Worm (Caenorhabditis elegans) whole organism, L2 larva: Measurements from ENCODE around the gene ZK154.6.

ENCODE experiments used
- C34F6.9 ChIP-seq: fragments of 150-350 bp; optimal IDR thresholded peaks from 2 replicates; lab custom pipeline; 2014; ENCODE audit warnings: missing biosample characterization, missing genetic modification characterization
- F13H6.1 ChIP-seq: sonication (generic microtip); optimal IDR thresholded peaks from 2 replicates; lab custom pipeline; 2016; ENCODE audit warnings: missing genetic modification characterization, missing compliant biosample characterization
- R02D3.7 ChIP-seq: fragments of 150-350 bp; optimal IDR thresholded peaks from 2 replicates; lab custom pipeline; 2014; ENCODE audit warnings: missing biosample characterization, missing genetic modification characterization
- Y55F3AM.14 ChIP-seq: fragments of 200-800 bp; sonication (Bioruptor generic); optimal IDR thresholded peaks from 2 replicates; lab custom pipeline; 2018; ENCODE audit warnings: mild to moderate bottlenecking, missing genetic modification characterization, missing compliant biosample characterization
- ZK546.5 ChIP-seq: sonication (generic microtip); optimal IDR thresholded peaks from 2 replicates; lab custom pipeline; 2017; ENCODE audit warnings: missing biosample characterization, missing genetic modification characterization
- alr-1 ChIP-seq: fragments of 150-350 bp; optimal IDR thresholded peaks from 2 replicates; lab custom pipeline; 2014; ENCODE audit warnings: missing biosample characterization, missing genetic modification characterization
- aly-2 ChIP-seq: fragments of 150-350 bp; optimal IDR thresholded peaks from 2 replicates; lab custom pipeline; 2014; ENCODE audit warnings: missing biosample characterization, missing genetic modification characterization
- ama-1 ChIP-seq: fragments of 150-350 bp; optimal IDR thresholded peaks from 2 replicates; lab custom pipeline; 2018; ENCODE audit warnings: inconsistent platforms
- blmp-1 ChIP-seq: sonication (generic microtip); optimal IDR thresholded peaks from 2 replicates; lab custom pipeline; 2017; ENCODE audit warnings: missing genetic modification characterization, mild to moderate bottlenecking, missing compliant biosample characterization, antibody characterized with exemption, moderate library complexity; ENCODE audit not compliant: insufficient read depth
- ceh-16 ChIP-seq: fragments of 150-350 bp; optimal IDR thresholded peaks from 2 replicates; lab custom pipeline; 2014; ENCODE audit warnings: missing biosample characterization, missing genetic modification characterization
- ceh-82 ChIP-seq: fragments of 150-350 bp; optimal IDR thresholded peaks from 2 replicates; lab custom pipeline; 2014; ENCODE audit warnings: missing biosample characterization, missing genetic modification characterization
- crh-2 ChIP-seq: sonication (generic microtip); optimal IDR thresholded peaks from 2 replicates; lab custom pipeline; 2017; ENCODE audit warnings: missing biosample characterization, missing genetic modification characterization
- dmd-4 ChIP-seq: sonication (generic microtip); optimal IDR thresholded peaks from 2 replicates; lab custom pipeline; 2017; ENCODE audit warnings: missing biosample characterization, missing genetic modification characterization
- egl-27 ChIP-seq: sonication (generic microtip); optimal IDR thresholded peaks from 3 replicates; lab custom pipeline; 2017; ENCODE audit warnings: missing biosample characterization, missing genetic modification reagents, missing genetic modification characterization
- elt-1 ChIP-seq: fragments of 150-350 bp; optimal IDR thresholded peaks from 2 replicates; lab custom pipeline; 2014; ENCODE audit warnings: missing biosample characterization, missing genetic modification characterization
- elt-3 ChIP-seq: sonication (generic microtip); optimal IDR thresholded peaks from 2 replicates; lab custom pipeline; 2017; ENCODE audit warnings: missing biosample characterization, missing genetic modification characterization
- fos-1 ChIP-seq: fragments of 150-350 bp; optimal IDR thresholded peaks from 2 replicates; lab custom pipeline; 2014; ENCODE audit warnings: missing biosample characterization, missing genetic modification characterization
- gmeb-1 ChIP-seq: fragments of 150-350 bp; optimal IDR thresholded peaks from 2 replicates; lab custom pipeline; 2014; ENCODE audit warnings: missing biosample characterization, missing genetic modification characterization
- lin-11 ChIP-seq: fragments of 150-350 bp; sonication (generic microtip); optimal IDR thresholded peaks from 2 replicates; lab custom pipeline; 2014; ENCODE audit warnings: missing biosample characterization, missing genetic modification characterization, inconsistent platforms, mixed read lengths
- lin-13 ChIP-seq: fragments of 150-350 bp; optimal IDR thresholded peaks from 2 replicates; lab custom pipeline; 2014; ENCODE audit warnings: missing biosample characterization, missing genetic modification reagents, missing genetic modification characterization
- lin-39 ChIP-seq: fragments of 150-350 bp; optimal IDR thresholded peaks from 2 replicates; lab custom pipeline; 2014; ENCODE audit warnings: missing biosample characterization, missing genetic modification reagents, missing genetic modification characterization
- lsy-2 ChIP-seq, 2 experiments: fragments of 150-350 bp in 1 of 2; sonication (generic microtip) in 1 of 2; optimal IDR thresholded peaks; 2 replicates each; lab custom pipeline; 2014 to 2017; ENCODE audit warnings: missing biosample characterization in 2 of 2, missing genetic modification characterization in 2 of 2
- mab-5 ChIP-seq: fragments of 150-350 bp; optimal IDR thresholded peaks from 2 replicates; lab custom pipeline; 2014; ENCODE audit warnings: missing biosample characterization, missing genetic modification characterization
- mbf-1 ChIP-seq: sonication (generic microtip); optimal IDR thresholded peaks from 2 replicates; lab custom pipeline; 2017; ENCODE audit warnings: missing biosample characterization, missing genetic modification characterization
- mdl-1 ChIP-seq, 2 experiments: fragments of 150-350 bp in 1 of 2; sonication (generic microtip) in 1 of 2; optimal IDR thresholded peaks; 2 replicates each; lab custom pipeline; 2017; ENCODE audit warnings: missing biosample characterization in 2 of 2, missing genetic modification characterization in 2 of 2
- nhr-10 ChIP-seq: sonication (generic microtip); optimal IDR thresholded peaks from 2 replicates; lab custom pipeline; 2017; ENCODE audit warnings: missing biosample characterization, missing genetic modification characterization
- nhr-11 ChIP-seq: fragments of 150-350 bp; optimal IDR thresholded peaks from 2 replicates; lab custom pipeline; 2014; ENCODE audit warnings: missing biosample characterization, missing genetic modification characterization
- nhr-12 ChIP-seq: fragments of 150-350 bp; optimal IDR thresholded peaks from 2 replicates; lab custom pipeline; 2014; ENCODE audit warnings: missing biosample characterization, missing genetic modification characterization
- nhr-129 ChIP-seq: fragments of 150-350 bp; optimal IDR thresholded peaks from 2 replicates; lab custom pipeline; 2014; ENCODE audit warnings: missing biosample characterization, missing genetic modification characterization
- nhr-21 ChIP-seq: fragments of 150-350 bp; optimal IDR thresholded peaks from 2 replicates; lab custom pipeline; 2014; ENCODE audit warnings: missing biosample characterization, missing genetic modification characterization
- nhr-23 ChIP-seq: fragments of 150-350 bp; optimal IDR thresholded peaks from 2 replicates; lab custom pipeline; 2014; ENCODE audit warnings: missing biosample characterization, missing genetic modification reagents, missing genetic modification characterization
- nhr-237 ChIP-seq: fragments of 150-350 bp; optimal IDR thresholded peaks from 2 replicates; lab custom pipeline; 2014; ENCODE audit warnings: missing biosample characterization, missing genetic modification characterization
- nhr-25 ChIP-seq: fragments of 150-350 bp; sonication (generic microtip); optimal IDR thresholded peaks from 3 replicates; lab custom pipeline; 2014; ENCODE audit warnings: missing biosample characterization, missing genetic modification characterization
- nhr-6 ChIP-seq: fragments of 150-350 bp; optimal IDR thresholded peaks from 2 replicates; lab custom pipeline; 2014; ENCODE audit warnings: missing biosample characterization, missing genetic modification characterization
- nhr-77 ChIP-seq: fragments of 150-350 bp; optimal IDR thresholded peaks from 2 replicates; lab custom pipeline; 2014; ENCODE audit warnings: missing biosample characterization, missing genetic modification characterization
- peb-1 ChIP-seq: fragments of 150-350 bp; optimal IDR thresholded peaks from 2 replicates; lab custom pipeline; 2014; ENCODE audit warnings: missing biosample characterization, missing genetic modification characterization
- sem-4 ChIP-seq: fragments of 150-350 bp; optimal IDR thresholded peaks from 2 replicates; lab custom pipeline; 2014; ENCODE audit warnings: missing biosample characterization, missing genetic modification reagents, missing genetic modification characterization
- skn-1 ChIP-seq: sonication (generic microtip); optimal IDR thresholded peaks from 2 replicates; lab custom pipeline; 2017; ENCODE audit warnings: missing biosample characterization, missing genetic modification characterization
- sma-3 ChIP-seq: sonication (generic microtip); optimal IDR thresholded peaks from 2 replicates; lab custom pipeline; 2016; ENCODE audit warnings: missing genetic modification reagents, missing genetic modification characterization, missing compliant biosample characterization
- sma-9 ChIP-seq, 2 experiments: fragments of 150-350 bp in 1 of 2; sonication (generic microtip) in 1 of 2; optimal IDR thresholded peaks; 2 replicates each; lab custom pipeline; 2014 to 2016; ENCODE audit warnings: missing genetic modification characterization in 2 of 2, mild to moderate bottlenecking in 1 of 2, missing biosample characterization in 1 of 2, missing compliant biosample characterization in 1 of 2, missing genetic modification reagents in 1 of 2, moderate library complexity in 1 of 2
- snpc-4 ChIP-seq: fragments of 150-350 bp; optimal IDR thresholded peaks from 2 replicates; lab custom pipeline; 2014; ENCODE audit warnings: missing biosample characterization, missing genetic modification characterization
- unc-39 ChIP-seq: fragments of 150-350 bp; optimal IDR thresholded peaks from 2 replicates; lab custom pipeline; 2014; ENCODE audit warnings: missing biosample characterization, missing genetic modification characterization
- unc-55 ChIP-seq: fragments of 150-350 bp; sonication (generic microtip); optimal IDR thresholded peaks from 3 replicates; lab custom pipeline; 2014; ENCODE audit warnings: missing biosample characterization, missing genetic modification reagents, missing genetic modification characterization
- unc-62 ChIP-seq: fragments of 150-350 bp; optimal IDR thresholded peaks from 2 replicates; lab custom pipeline; 2014; ENCODE audit warnings: missing biosample characterization, missing genetic modification reagents, missing genetic modification characterization
- zag-1 ChIP-seq: fragments of 150-350 bp; optimal IDR thresholded peaks from 2 replicates; lab custom pipeline; 2014; ENCODE audit warnings: missing biosample characterization, missing genetic modification characterization
- ztf-1 ChIP-seq: fragments of 200-800 bp; sonication (Bioruptor generic); conservative IDR thresholded peaks from 2 replicates; pipeline ENCODE4 v1.3.6; 2022; ENCODE audit warnings: missing genetic modification characterization, missing compliant biosample characterization
- ztf-11 ChIP-seq: sonication (generic microtip); optimal IDR thresholded peaks from 2 replicates; lab custom pipeline; 2017; ENCODE audit warnings: missing biosample characterization, missing genetic modification characterization
- ztf-4 ChIP-seq: fragments of 150-350 bp; optimal IDR thresholded peaks from 2 replicates; lab custom pipeline; 2014; ENCODE audit warnings: missing biosample characterization, missing genetic modification characterization

The ZK154.6 gene

DNA sequence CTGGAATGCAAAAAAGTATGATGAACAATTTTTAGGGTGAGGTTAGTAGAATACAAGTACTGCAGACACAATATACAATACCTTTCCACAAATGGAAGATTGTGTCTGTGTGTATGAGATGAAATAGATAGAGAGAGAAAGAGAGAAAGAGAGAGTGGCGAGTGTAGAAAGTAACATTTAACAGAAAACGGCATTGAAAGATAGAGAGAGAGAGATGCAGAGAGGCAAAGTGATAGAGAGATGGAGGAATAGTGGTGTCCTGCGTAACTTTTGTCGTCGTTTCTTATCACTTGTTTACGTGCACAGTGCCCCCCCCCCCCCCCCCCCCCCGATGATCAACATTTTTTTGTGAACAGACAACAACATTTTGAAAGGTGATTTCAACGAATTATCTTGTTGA is 21.4 kb upstream of the ZK154.6 start (continued):
- no peak for TF ChIP-seq snpc-4 (tag; lab: Kevin White, UChicago)
- no peak for TF ChIP-seq nhr-6 (tag; lab: Kevin White, UChicago)
- no peak for TF ChIP-seq sem-4 (tag; lab: Kevin White, UChicago)
- no peak for TF ChIP-seq ztf-1

DNA sequence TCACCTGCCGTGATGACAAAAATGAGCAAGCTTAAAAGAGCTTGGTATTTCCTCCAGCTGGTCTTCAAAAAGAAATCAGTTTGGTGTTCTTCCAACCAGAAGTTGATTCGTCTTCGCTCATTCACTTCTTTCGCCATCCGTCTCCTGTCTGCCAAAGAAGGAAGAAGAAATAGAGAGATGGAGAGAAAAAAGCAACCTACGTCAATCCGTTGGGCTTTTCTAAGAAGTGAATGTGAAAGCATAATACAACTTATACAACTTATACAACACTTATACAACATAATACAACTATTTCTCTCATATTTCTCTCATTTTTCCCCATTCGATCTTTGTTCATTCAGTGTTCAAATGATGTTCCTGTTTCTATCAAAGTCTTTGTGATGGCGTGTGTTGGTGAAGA is 17.6 kb upstream of the ZK154.6 start:
- TF ChIP-seq unc-62 (GFP tag; lab: Kevin White, UChicago) = no peak
- TF ChIP-seq crh-2 (tag; lab: Kevin White, UChicago) = peak; percentile 46
- no peak for TF ChIP-seq dmd-4 (tag; lab: Kevin White, UChicago)
- TF ChIP-seq nhr-23 = no peak
- TF ChIP-seq snpc-4 (tag; lab: Kevin White, UChicago) = no peak
- no peak for TF ChIP-seq R02D3.7
- no peak for TF ChIP-seq F13H6.1 (tag; lab: Kevin White, UChicago)
- TF ChIP-seq ZK546.5 (tag; lab: Kevin White, UChicago) = no peak
- TF ChIP-seq ceh-82 (tag; lab: Kevin White, UChicago) = no peak
- TF ChIP-seq sma-3 = no peak
- no peak for TF ChIP-seq mdl-1 (tag; optimal IDR thresholded peaks at IDR 0.05; lab: Kevin White, UChicago)
- no peak for TF ChIP-seq ceh-16 (tag; lab: Kevin White, UChicago)
- peak; percentile 69 for TF ChIP-seq sma-9 (GFP tag; optimal IDR thresholded peaks at IDR 0.05; lab: Kevin White, UChicago)
- no peak for TF ChIP-seq sma-9 (tag; optimal IDR thresholded peaks at IDR 0.05; lab: Kevin White, UChicago)
- TF ChIP-seq nhr-21 (tag; lab: Kevin White, UChicago) = peak; percentile 41
- no peak for TF ChIP-seq nhr-11 (tag; lab: Kevin White, UChicago)
- TF ChIP-seq lin-13 (GFP tag; lab: Kevin White, UChicago) = peak; percentile 30
- TF ChIP-seq nhr-25 = no peak
- no peak for TF ChIP-seq ama-1 (lab: Kevin White, UChicago)
- no peak for TF ChIP-seq elt-3
- no peak for TF ChIP-seq aly-2 (tag; lab: Kevin White, UChicago)
- TF ChIP-seq peb-1 (tag; lab: Kevin White, UChicago) = no peak
- TF ChIP-seq ztf-1 = no peak
- no peak for TF ChIP-seq fos-1 (tag; lab: Kevin White, UChicago)
- no peak for TF ChIP-seq nhr-77 (tag; lab: Kevin White, UChicago)
- peak in 1 of 2 experiments; percentile 33 for TF ChIP-seq lsy-2 (tag; optimal IDR thresholded peaks at IDR 0.05; lab: Kevin White, UChicago)
- no peak for TF ChIP-seq elt-1 (tag; lab: Kevin White, UChicago)
- peak; percentile 9 for TF ChIP-seq nhr-129 (tag; lab: Kevin White, UChicago)
- no peak for TF ChIP-seq skn-1 (tag; lab: Kevin White, UChicago)
- TF ChIP-seq alr-1 = no peak
- peak; percentile 22 for TF ChIP-seq unc-55
- no peak for TF ChIP-seq nhr-237 (tag; lab: Kevin White, UChicago)
- peak; percentile 25 for TF ChIP-seq C34F6.9 (tag; lab: Kevin White, UChicago)
- TF ChIP-seq sem-4 (tag; lab: Kevin White, UChicago) = no peak
- TF ChIP-seq Y55F3AM.14 (GFP tag; lab: Kevin White, UChicago) = no peak
- no peak for TF ChIP-seq nhr-12 (tag; lab: Kevin White, UChicago)
- no peak for TF ChIP-seq zag-1
- no peak for TF ChIP-seq egl-27 (tag; lab: Kevin White, UChicago)
- no peak for TF ChIP-seq mbf-1 (tag; lab: Kevin White, UChicago)
- TF ChIP-seq ztf-4 = no peak
- TF ChIP-seq blmp-1 (tag; lab: Kevin White, UChicago) = no peak
- no peak for TF ChIP-seq lin-39 (tag; lab: Kevin White, UChicago)
- TF ChIP-seq mab-5 (tag; lab: Kevin White, UChicago) = no peak
- no peak for TF ChIP-seq gmeb-1
- no peak for TF ChIP-seq ztf-11 (tag; lab: Kevin White, UChicago)
- TF ChIP-seq nhr-10 = no peak
- no peak for TF ChIP-seq lin-11 (tag; lab: Kevin White, UChicago)
- TF ChIP-seq unc-39 (tag; lab: Kevin White, UChicago) = no peak
- peak; percentile 34 for TF ChIP-seq nhr-6 (tag; lab: Kevin White, UChicago)
